Worm (Caenorhabditis elegans) whole organism, L4/young adult: ENCODE results near the gene nra-3.

Experiments used
- W03F9.2 ChIP-seq: fragments of 150-350 bp; optimal IDR thresholded peaks from 2 replicates; lab custom pipeline; 2014; ENCODE audit warnings: missing biosample characterization, missing genetic modification characterization
- dao-5 ChIP-seq: sonication (generic microtip); optimal IDR thresholded peaks from 2 replicates; lab custom pipeline; 2016; ENCODE audit warnings: missing genotype, missing genetic modification characterization, moderate library complexity, missing compliant biosample characterization
- him-1 ChIP-seq: sonication (generic microtip); optimal IDR thresholded peaks from 2 replicates; lab custom pipeline; 2016; ENCODE audit warnings: missing genotype, missing genetic modification reagents, missing genetic modification characterization, missing compliant biosample characterization

Gene nra-3

ce11 chrX:9933291-9934008 is 2.2 kb upstream of the nra-3 start:
- TF ChIP-seq W03F9.2 (no peak), dao-5 (no peak), him-1 (no peak)

ce11 chrX:9932226-9932773 is 1.0 kb upstream of the nra-3 start, which contains the start of gene tsp-21:
Gene tsp-21 (plus strand): TSS chrX:9932371.
- peak; percentile 66 for TF ChIP-seq W03F9.2
- TF ChIP-seq him-1, result no peak

- TF ChIP-seq him-1 (no peak), W03F9.2 (no peak), dao-5 (no peak)
Observed at ce11 chrX:9927993-9928392, 3.3 kb downstream of the nra-3 start.

ce11 chrX:9924962-9925361 is 6.3 kb downstream of the nra-3 start, which contains the start of gene ugt-23:
Gene ugt-23 (minus strand): TSS chrX:9925173.
- no peak for TF ChIP-seq him-1
- TF ChIP-seq W03F9.2, result no peak
- TF ChIP-seq dao-5, result no peak

DNA sequence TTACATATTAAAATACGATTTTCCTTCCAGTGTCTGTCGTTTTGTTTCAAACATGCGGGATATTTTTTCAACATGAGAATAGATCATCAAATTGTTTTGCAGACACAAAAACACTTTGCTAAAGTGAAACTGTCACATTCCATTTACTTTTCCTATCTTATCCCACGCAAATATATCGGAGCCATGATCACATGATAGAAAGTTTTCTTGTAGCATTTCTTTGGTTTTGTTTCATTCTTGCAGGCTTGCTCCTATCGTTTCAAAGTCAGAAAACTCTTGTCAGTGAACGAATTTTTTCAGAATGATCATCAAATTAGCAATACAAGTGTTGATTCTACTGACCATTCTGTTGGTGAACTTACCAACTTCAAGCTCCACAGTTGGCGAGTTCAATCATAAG is 10.0 kb downstream of the nra-3 start, which contains the start of gene C17G1.2:
C17G1.2 (plus strand) TSS at position 301 of the 400 bp plus-strand sequence.
- TF ChIP-seq dao-5, result no peak
- no peak for TF ChIP-seq him-1
- TF ChIP-seq W03F9.2, result no peak

- no peak for TF ChIP-seq him-1
- no peak for TF ChIP-seq W03F9.2
- no peak for TF ChIP-seq dao-5
Observed at ce11 chrX:9918997-9919396, 12.3 kb downstream of the nra-3 start, which contains the start of gene folr-1. Gene folr-1 (plus strand): TSS chrX:9919297.

- TF ChIP-seq W03F9.2 (no peak), dao-5 (no peak), him-1 (no peak)
Observed at ce11 chrX:9917362-9917761, 13.9 kb downstream of the nra-3 start, which contains the start of gene F21G4.6. Gene F21G4.6 (minus strand): TSS chrX:9917448.

DNA sequence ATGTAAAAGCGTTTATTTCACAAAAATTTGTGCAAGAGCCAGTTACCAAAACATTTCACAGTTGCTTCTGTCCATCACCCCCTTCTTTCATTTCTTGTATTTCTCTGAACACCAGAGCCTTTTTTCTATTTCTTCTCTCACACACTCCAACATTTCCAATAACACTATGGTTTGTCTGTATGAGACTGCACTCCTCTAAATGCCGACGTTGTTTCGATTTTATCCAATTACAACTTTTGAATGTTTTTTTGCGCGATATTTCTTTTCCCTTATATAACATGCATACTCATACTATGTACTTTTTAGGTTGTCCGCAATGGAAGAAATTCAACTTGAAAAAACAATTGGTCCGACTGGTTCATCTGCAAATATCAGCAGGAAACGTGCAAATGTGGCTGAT is 25.4 kb downstream of the nra-3 start, which contains the start of gene F21G4.5:
F21G4.5 (plus strand) TSS at position 301 of the 400 bp plus-strand sequence.
- no peak for TF ChIP-seq him-1
- no peak for TF ChIP-seq W03F9.2
- no peak for TF ChIP-seq dao-5

ce11 chrX:9899426-9900131 is 31.7 kb downstream of the nra-3 start, which contains the start of gene phf-34:
Gene phf-34 (minus strand): TSS chrX:9899476.
- TF ChIP-seq W03F9.2 (peak; percentile 42), him-1 (no peak)

- TF ChIP-seq W03F9.2 (no peak), him-1 (no peak), dao-5 (no peak)
Observed at ce11 chrX:9894844-9895243, 36.4 kb downstream of the nra-3 start, which contains the start of gene F21G4.3. Gene F21G4.3 (plus strand): TSS chrX:9895144.

- TF ChIP-seq W03F9.2, result no peak
- no peak for TF ChIP-seq him-1
- no peak for TF ChIP-seq dao-5
Observed at ce11 chrX:9893069-9893468, 38.2 kb downstream of the nra-3 start.

DNA sequence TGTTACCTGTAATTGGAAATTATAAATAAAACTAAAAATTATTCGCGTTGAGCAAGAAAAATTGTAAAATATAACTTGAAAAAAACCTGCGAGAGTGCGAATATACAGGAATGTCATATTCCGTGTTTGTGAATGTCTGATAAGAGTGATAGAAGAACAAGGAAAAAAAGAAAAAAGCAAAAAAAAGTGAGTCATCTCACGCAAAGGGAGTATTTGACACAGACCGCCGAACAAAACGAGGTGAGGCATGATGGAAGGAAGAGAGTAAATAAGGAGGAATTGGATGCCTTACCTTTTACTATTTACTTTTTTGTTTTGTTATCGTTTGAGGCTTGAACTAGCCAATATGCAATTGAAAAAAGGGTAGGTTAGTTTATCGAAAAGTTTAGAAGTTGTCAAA is 38.9 kb downstream of the nra-3 start, which contains the start of gene F21G4.1:
F21G4.1 (minus strand) TSS at position 6 of the 400 bp plus-strand sequence.
- TF ChIP-seq him-1 (no peak), dao-5 (no peak), W03F9.2 (no peak)

ce11 chrX:9883837-9884324 is 47.4 kb downstream of the nra-3 start, which contains the start of gene mrp-4:
Gene mrp-4 (plus strand): TSS chrX:9884274.
- TF ChIP-seq him-1 (no peak), dao-5 (no peak), W03F9.2 (no peak)

ce11 chrX:9882572-9882971 is 48.7 kb downstream of the nra-3 start:
- TF ChIP-seq him-1 (no peak), dao-5 (no peak), W03F9.2 (no peak)

ce11 chrX:9882112-9882511 is 49.1 kb downstream of the nra-3 start, which contains the start of gene glo-1:
Gene glo-1 (minus strand): TSS chrX:9882212.
- TF ChIP-seq W03F9.2, result no peak
- no peak for TF ChIP-seq dao-5
- TF ChIP-seq him-1, result no peak
